Worm (Caenorhabditis elegans): ENCODE measurements around the gene atx-2.

The atx-2 gene

DNA sequence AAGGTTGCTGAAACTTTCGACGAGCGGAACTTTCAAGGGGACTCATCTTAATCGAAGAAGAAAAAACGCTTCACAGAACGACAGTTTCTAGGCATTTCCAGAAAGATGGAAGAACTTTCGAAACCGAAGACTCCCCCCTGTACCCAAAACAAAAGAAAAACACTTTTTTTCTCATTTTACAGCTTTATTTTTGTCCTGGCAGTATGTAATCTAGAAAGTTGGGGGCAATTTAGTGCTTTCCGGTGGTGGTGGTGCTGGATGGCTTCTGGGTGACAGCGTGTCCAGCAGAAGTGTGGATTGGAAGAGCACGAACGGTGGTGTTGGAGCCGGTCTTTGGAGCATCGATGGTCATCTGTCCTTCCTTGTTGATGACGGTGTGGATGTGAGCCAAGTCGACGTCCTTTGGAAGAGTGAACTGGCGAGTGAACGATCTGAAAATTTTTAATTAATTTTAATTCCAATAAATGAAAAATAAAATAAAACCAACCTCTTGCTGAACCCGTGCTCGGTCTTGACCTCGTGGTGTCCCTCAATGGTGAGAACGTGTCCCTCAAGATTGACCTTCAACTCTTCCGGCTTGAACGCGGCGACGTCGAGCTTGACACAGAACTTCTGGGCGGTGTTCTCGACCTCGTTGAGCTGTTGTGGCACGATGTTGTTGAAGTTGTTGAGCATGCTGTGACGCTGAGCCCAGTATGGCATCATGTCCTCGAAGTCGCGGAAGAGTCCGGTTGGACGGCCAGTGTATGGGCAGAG, 44.9 kb downstream of the atx-2 start (continued):
- TF ChIP-seq tag-97 (GFP tag; IDR thresholded peaks at IDR 0.05) (no peak), Y5F2A.4 (GFP tag; optimal IDR thresholded peaks at IDR 0.05) (peak; percentile 1), nhr-111 (GFP tag; optimal IDR thresholded peaks at IDR 0.05) (no peak)

- TF ChIP-seq lin-13 (GFP tag; optimal IDR thresholded peaks at IDR 0.05) = no peak
- TF ChIP-seq daf-19 (GFP tag; conservative IDR thresholded peaks at IDR 0.05) = no peak
- TF ChIP-seq sdz-12 (GFP tag; optimal IDR thresholded peaks at IDR 0.05) = no peak
- no peak for TF ChIP-seq nhr-237 (tag; optimal IDR thresholded peaks at IDR 0.05)
- TF ChIP-seq lin-39 (tag; optimal IDR thresholded peaks at IDR 0.05) = no peak
- TF ChIP-seq lir-3 (tag; optimal IDR thresholded peaks at IDR 0.05) = no peak
- TF ChIP-seq tag-97 (GFP tag; IDR thresholded peaks at IDR 0.05) = no peak
- TF ChIP-seq madf-5 (GFP tag; IDR thresholded peaks at IDR 0.05) = no peak
- peak; percentile 72 for TF ChIP-seq T20F7.1 (GFP tag; optimal IDR thresholded peaks at IDR 0.05)
- TF ChIP-seq R02D3.7 (tag; optimal IDR thresholded peaks at IDR 0.05) = no peak
- no peak for TF ChIP-seq jun-1 (tag; optimal IDR thresholded peaks at IDR 0.05)
- TF ChIP-seq unc-130 (GFP tag; optimal IDR thresholded peaks at IDR 0.05) = peak; percentile 25
- no peak for TF ChIP-seq T26A8.4 (GFP tag; IDR thresholded peaks at IDR 0.05)
- TF ChIP-seq hif-1 (tag; optimal IDR thresholded peaks at IDR 0.05) = peak in 1 of 2 experiments; percentile 42
- no peak for TF ChIP-seq php-3 (GFP tag; IDR thresholded peaks at IDR 0.05)
- TF ChIP-seq lsy-2 (tag; optimal IDR thresholded peaks at IDR 0.05) = peak in 1 of 2 experiments; percentile 92
- no peak for TF ChIP-seq snpc-4 (tag; optimal IDR thresholded peaks at IDR 0.05)
- TF ChIP-seq zip-11 (GFP tag; IDR thresholded peaks at IDR 0.05) = no peak
- TF ChIP-seq fos-1 (tag; optimal IDR thresholded peaks at IDR 0.05) = no peak
- TF ChIP-seq vab-7 (GFP tag; IDR thresholded peaks at IDR 0.05) = no peak
- no peak for TF ChIP-seq tra-1 (GFP tag; IDR thresholded peaks at IDR 0.05)
- peak; percentile 83 for TF ChIP-seq mes-2 (tag; optimal IDR thresholded peaks at IDR 0.05; ENCODE audit: poor library complexity, severe bottlenecking)
- peak; percentile 50 for TF ChIP-seq lin-15B (tag; optimal IDR thresholded peaks at IDR 0.05)
- no peak for TF ChIP-seq nhr-76 (tag; optimal IDR thresholded peaks at IDR 0.05)
- peak; percentile 75 for TF ChIP-seq rbr-2 (tag; optimal IDR thresholded peaks at IDR 0.05)
- TF ChIP-seq nhr-48 (tag; optimal IDR thresholded peaks at IDR 0.05) = no peak
- TF ChIP-seq nhr-6 (tag; optimal IDR thresholded peaks at IDR 0.05) = peak; percentile 81
- TF ChIP-seq spr-3 (GFP tag; optimal IDR thresholded peaks at IDR 0.05) = no peak
- TF ChIP-seq spr-1 (tag; optimal IDR thresholded peaks at IDR 0.05) = peak; percentile 40
- no peak for TF ChIP-seq ZK546.5 (tag; optimal IDR thresholded peaks at IDR 0.05)
- TF ChIP-seq nhr-77 (tag; optimal IDR thresholded peaks at IDR 0.05) = peak; percentile 66
- TF ChIP-seq ztf-7 (tag; optimal IDR thresholded peaks at IDR 0.05) = peak; percentile 53
- TF ChIP-seq Y5F2A.4 (GFP tag; optimal IDR thresholded peaks at IDR 0.05) = no peak
- no peak for TF ChIP-seq nhr-41 (GFP tag; IDR thresholded peaks at IDR 0.05)
- TF ChIP-seq unc-39 (tag; optimal IDR thresholded peaks at IDR 0.05) = no peak
- TF ChIP-seq saeg-2 (GFP tag; IDR thresholded peaks at IDR 0.05) = no peak
- TF ChIP-seq mep-1 (tag; optimal IDR thresholded peaks at IDR 0.05) = peak; percentile 83
- no peak for TF ChIP-seq zag-1 (tag; optimal IDR thresholded peaks at IDR 0.05)
- no peak for TF ChIP-seq lim-7 (GFP tag; IDR thresholded peaks at IDR 0.05)
- no peak for TF ChIP-seq daf-16 (GFP tag; optimal IDR thresholded peaks at IDR 0.05)
- peak; percentile 47 for TF ChIP-seq daf-16 (tag; optimal IDR thresholded peaks at IDR 0.05)
- TF ChIP-seq Y48G9A.11 (GFP tag; IDR thresholded peaks at IDR 0.05) = no peak
- TF ChIP-seq set-16 (GFP tag; IDR thresholded peaks at IDR 0.05) = no peak
- TF ChIP-seq pha-4 (GFP tag; IDR thresholded peaks at IDR 0.05) = no peak
- peak; percentile 37 for TF ChIP-seq pha-4 (tag; optimal IDR thresholded peaks at IDR 0.05)
- TF ChIP-seq dpl-1 (GFP tag; optimal IDR thresholded peaks at IDR 0.05) = peak; percentile 94
- no peak for TF ChIP-seq fkh-10 (GFP tag; optimal IDR thresholded peaks at IDR 0.05)
- no peak for TF ChIP-seq egl-43 (GFP tag; IDR thresholded peaks at IDR 0.05)
Observed at ce11 chrIII:10506699-10507248, 45.6 kb downstream of the atx-2 start, which contains the start of the genes sip-1 and sly-1. TSS of gene sip-1 (minus strand) at chrIII:10506801. TSS of gene sly-1 (plus strand) at chrIII:10507058.
